Fruit fly (Drosophila melanogaster) whole organism, pupa: ENCODE measurements around the gene CG34310.

ENCODE experiments used
- CG10348 ChIP-seq: fragments of 200-800 bp; sonication (Bioruptor generic); IDR thresholded peaks from 2 replicates; pipeline ENCODE4 v1.3.6; 2022; ENCODE audit warnings: missing biosample characterization, missing genetic modification characterization
- CG12605 ChIP-seq: fragments of 200-800 bp; sonication (Bioruptor generic); IDR thresholded peaks from 2 replicates; pipeline ENCODE4 v1.3.6; 2022; ENCODE audit warnings: missing biosample characterization, missing genetic modification characterization
- CG13204 ChIP-seq: fragments of 200-800 bp; sonication (Bioruptor generic); optimal IDR thresholded peaks from 2 replicates; lab custom pipeline; 2018; ENCODE audit warnings: missing biosample characterization, mild to moderate bottlenecking, missing genetic modification characterization, moderate library complexity
- CG14655 ChIP-seq: fragments of 200-800 bp; sonication (Bioruptor generic); optimal IDR thresholded peaks from 3 replicates; lab custom pipeline; 2017; ENCODE audit warnings: mild to moderate bottlenecking, missing biosample characterization, missing genetic modification reagents, missing genetic modification characterization
- CG15710 ChIP-seq: fragments of 200-800 bp; sonication (Bioruptor generic); optimal IDR thresholded peaks from 2 replicates; lab custom pipeline; 2018; ENCODE audit warnings: missing biosample characterization, mild to moderate bottlenecking, missing genetic modification characterization, moderate library complexity
- CG17806 ChIP-seq: fragments of 200-800 bp; sonication (Bioruptor generic); optimal IDR thresholded peaks from 2 replicates; lab custom pipeline; 2018; ENCODE audit warnings: missing biosample characterization, mild to moderate bottlenecking, missing genetic modification characterization, moderate library complexity
- CG32121 ChIP-seq: fragments of 200-800 bp; sonication (Bioruptor generic); IDR thresholded peaks from 2 replicates; pipeline ENCODE4 v1.3.6; 2022; ENCODE audit warnings: missing biosample characterization, missing genetic modification characterization
- CG34367 ChIP-seq: fragments of 200-800 bp; sonication (Bioruptor generic); optimal IDR thresholded peaks from 2 replicates; lab custom pipeline; 2018; ENCODE audit warnings: missing biosample characterization, mild to moderate bottlenecking, missing genetic modification characterization
- CG4496 ChIP-seq: fragments of 200-800 bp; sonication (Bioruptor generic); IDR thresholded peaks from 3 replicates; pipeline ENCODE4 v1.3.6; 2022; ENCODE audit warnings: missing biosample characterization, missing genetic modification characterization
- CG8159 ChIP-seq: fragments of 200-800 bp; sonication (Bioruptor generic); optimal IDR thresholded peaks from 3 replicates; lab custom pipeline; 2018; ENCODE audit warnings: missing biosample characterization, mild to moderate bottlenecking, missing genetic modification characterization, moderate library complexity
- CG8301 ChIP-seq: fragments of 200-800 bp; sonication (Bioruptor generic); optimal IDR thresholded peaks from 2 replicates; lab custom pipeline; 2018; ENCODE audit warnings: missing biosample characterization, mild to moderate bottlenecking, missing genetic modification characterization
- CG9948 ChIP-seq: fragments of 200-800 bp; sonication (Bioruptor generic); optimal IDR thresholded peaks from 2 replicates; lab custom pipeline; 2018; ENCODE audit warnings: missing biosample characterization, mild to moderate bottlenecking, missing genetic modification characterization, moderate library complexity
- D1 ChIP-seq: fragments of 200-800 bp; sonication (Bioruptor generic); optimal IDR thresholded peaks from 2 replicates; lab custom pipeline; 2018; ENCODE audit warnings: missing biosample characterization, mild to moderate bottlenecking, missing genetic modification characterization, moderate library complexity
- EcR ChIP-seq: fragments of 200-800 bp; sonication (Bioruptor generic); optimal IDR thresholded peaks from 3 replicates; lab custom pipeline; 2019; ENCODE audit warnings: missing biosample characterization, missing genetic modification characterization, mild to moderate bottlenecking, moderate library complexity, missing genetic modification reagents
- Ets98B ChIP-seq: fragments of 200-800 bp; sonication (Bioruptor generic); IDR thresholded peaks from 2 replicates; pipeline ENCODE4 v1.3.6; 2022; ENCODE audit warnings: missing biosample characterization, missing genetic modification characterization
- Pif1A ChIP-seq: fragments of 200-800 bp; sonication (Bioruptor generic); optimal IDR thresholded peaks from 3 replicates; lab custom pipeline; 2016; ENCODE audit warnings: missing biosample characterization, missing genetic modification characterization
- Pif1B ChIP-seq: fragments of 200-800 bp; sonication (Bioruptor generic); optimal IDR thresholded peaks from 3 replicates; lab custom pipeline; 2016; ENCODE audit warnings: missing biosample characterization, missing genetic modification characterization
- Snoo ChIP-seq: fragments of 200-800 bp; sonication (Bioruptor generic); optimal IDR thresholded peaks from 3 replicates; lab custom pipeline; 2017; ENCODE audit warnings: missing biosample characterization, mild to moderate bottlenecking, missing genetic modification characterization, inconsistent platforms
- fd96Ca ChIP-seq: fragments of 200-800 bp; sonication (Bioruptor generic); IDR thresholded peaks from 3 replicates; pipeline ENCODE4 v1.3.6; 2022; ENCODE audit warnings: missing biosample characterization, missing genetic modification characterization
- gl ChIP-seq: fragments of 200-800 bp; sonication (Bioruptor generic); optimal IDR thresholded peaks from 2 replicates; lab custom pipeline; 2018; ENCODE audit warnings: missing biosample characterization, mild to moderate bottlenecking, missing genetic modification characterization
- rn ChIP-seq: fragments of 200-800 bp; sonication (Bioruptor generic); IDR thresholded peaks from 2 replicates; pipeline ENCODE4 v1.3.6; 2022; ENCODE audit warnings: missing biosample characterization, missing genetic modification characterization

The CG34310 gene

dm6 chr2L:6663562-6664051 lies at the start of gene CG34310, which contains the start of the genes CG13771 and cup:
Gene CG34310 (plus strand): TSS chr2L:6663664.
Gene CG13771 (minus strand): TSS chr2L:6663612.
Gene cup (plus strand): TSS chr2L:6663664.
- TF ChIP-seq CG14655 (GFP tag; lab: Kevin White, UChicago) = no peak
- TF ChIP-seq D1 (tag; lab: Kevin White, UChicago) = no peak
- no peak for TF ChIP-seq CG32121 (GFP tag; lab: Robert Waterston, UW)
- no peak for TF ChIP-seq Pif1A (GFP tag; lab: Kevin White, UChicago)
- no peak for TF ChIP-seq CG8301
- TF ChIP-seq CG12605 (GFP tag; lab: Robert Waterston, UW) = no peak
- TF ChIP-seq Snoo = no peak
- no peak for TF ChIP-seq Pif1B (GFP tag; lab: Kevin White, UChicago)
- no peak for TF ChIP-seq rn (GFP tag; lab: Robert Waterston, UW)
- no peak for TF ChIP-seq Ets98B
- no peak for TF ChIP-seq CG4496 (GFP tag; lab: Robert Waterston, UW)
- TF ChIP-seq fd96Ca (GFP tag; lab: Robert Waterston, UW) = no peak

- TF ChIP-seq CG10348 (GFP tag; lab: Robert Waterston, UW) = no peak
- TF ChIP-seq Pif1A (GFP tag; lab: Kevin White, UChicago) = no peak
- no peak for TF ChIP-seq CG8301
- no peak for TF ChIP-seq CG15710 (tag; lab: Kevin White, UChicago)
- no peak for TF ChIP-seq CG9948 (tag; lab: Kevin White, UChicago)
- no peak for TF ChIP-seq Ets98B
- TF ChIP-seq fd96Ca (GFP tag; lab: Robert Waterston, UW) = no peak
- no peak for TF ChIP-seq CG13204
- no peak for TF ChIP-seq gl (tag; lab: Kevin White, UChicago)
- no peak for TF ChIP-seq CG17806
- TF ChIP-seq Snoo = no peak
Observed at dm6 chr2L:6614229-6614935, 49.1 kb upstream of the CG34310 start.

dm6 chr2L:6621600-6621999 lies 41.9 kb upstream of the CG34310 start, which contains the start of gene DIP-iota:
Gene DIP-iota (minus strand): TSS chr2L:6621700.
- TF ChIP-seq Ets98B (no peak), CG9948 (tag; lab: Kevin White, UChicago) (no peak), CG13204 (no peak), CG34367 (tag; lab: Kevin White, UChicago) (no peak), CG14655 (GFP tag; lab: Kevin White, UChicago) (no peak)
- TF ChIP-seq, all 21 proteins: peak for 0

- TF ChIP-seq CG10348 (GFP tag; lab: Robert Waterston, UW) = no peak
- TF ChIP-seq gl (tag; lab: Kevin White, UChicago) = no peak
- TF ChIP-seq Snoo = no peak
- no peak for TF ChIP-seq rn (GFP tag; lab: Robert Waterston, UW)
- no peak for TF ChIP-seq CG13204
- no peak for TF ChIP-seq CG8159 (tag; lab: Kevin White, UChicago)
- no peak for TF ChIP-seq Pif1A (GFP tag; lab: Kevin White, UChicago)
- no peak for TF ChIP-seq CG34367 (tag; lab: Kevin White, UChicago)
Observed at dm6 chr2L:6622031-6622430, 41.4 kb upstream of the CG34310 start.

dm6 chr2L:6622642-6623162 lies 40.8 kb upstream of the CG34310 start, which contains the start of gene CG34345:
Gene CG34345 (plus strand): TSS chr2L:6623112.
- no peak for TF ChIP-seq rn (GFP tag; lab: Robert Waterston, UW)
- no peak for TF ChIP-seq Pif1A (GFP tag; lab: Kevin White, UChicago)
- no peak for TF ChIP-seq CG13204
- peak; percentile 78 for TF ChIP-seq D1 (tag; lab: Kevin White, UChicago)
- TF ChIP-seq Pif1B (GFP tag; lab: Kevin White, UChicago) = no peak

- TF ChIP-seq EcR (GFP tag; lab: Kevin White, UChicago) = no peak
- no peak for TF ChIP-seq CG9948 (tag; lab: Kevin White, UChicago)
Observed at dm6 chr2L:6632307-6632706, 31.2 kb upstream of the CG34310 start, which contains the start of gene Oatp26F. Gene Oatp26F (minus strand): TSS chr2L:6632407.

dm6 chr2L:6643218-6643756 lies 20.2 kb upstream of the CG34310 start:
- TF ChIP-seq CG9948 (tag; lab: Kevin White, UChicago) (no peak), rn (GFP tag; lab: Robert Waterston, UW) (no peak), D1 (tag; lab: Kevin White, UChicago) (no peak), CG4496 (GFP tag; lab: Robert Waterston, UW) (no peak), CG34367 (tag; lab: Kevin White, UChicago) (no peak), CG12605 (GFP tag; lab: Robert Waterston, UW) (no peak)
